Worm (Caenorhabditis elegans) whole organism, L2 larva: ENCODE results near the gene F35G12.7.

ENCODE experiments used
- alr-1 ChIP-seq: fragments of 150-350 bp; optimal IDR thresholded peaks from 2 replicates; lab custom pipeline; 2014; ENCODE audit warnings: missing biosample characterization, missing genetic modification characterization
- aly-2 ChIP-seq: fragments of 150-350 bp; optimal IDR thresholded peaks from 2 replicates; lab custom pipeline; 2014; ENCODE audit warnings: missing biosample characterization, missing genetic modification characterization
- ceh-16 ChIP-seq: fragments of 150-350 bp; optimal IDR thresholded peaks from 2 replicates; lab custom pipeline; 2014; ENCODE audit warnings: missing biosample characterization, missing genetic modification characterization
- fos-1 ChIP-seq: fragments of 150-350 bp; optimal IDR thresholded peaks from 2 replicates; lab custom pipeline; 2014; ENCODE audit warnings: missing biosample characterization, missing genetic modification characterization
- lin-11 ChIP-seq: fragments of 150-350 bp; sonication (generic microtip); optimal IDR thresholded peaks from 2 replicates; lab custom pipeline; 2014; ENCODE audit warnings: missing biosample characterization, missing genetic modification characterization, inconsistent platforms, mixed read lengths
- mdl-1 ChIP-seq, 2 experiments: fragments of 150-350 bp in 1 of 2; sonication (generic microtip) in 1 of 2; optimal IDR thresholded peaks; 2 replicates each; lab custom pipeline; 2017; ENCODE audit warnings: missing biosample characterization in 2 of 2, missing genetic modification characterization in 2 of 2
- nhr-11 ChIP-seq: fragments of 150-350 bp; optimal IDR thresholded peaks from 2 replicates; lab custom pipeline; 2014; ENCODE audit warnings: missing biosample characterization, missing genetic modification characterization
- unc-39 ChIP-seq: fragments of 150-350 bp; optimal IDR thresholded peaks from 2 replicates; lab custom pipeline; 2014; ENCODE audit warnings: missing biosample characterization, missing genetic modification characterization
- unc-62 ChIP-seq: fragments of 150-350 bp; optimal IDR thresholded peaks from 2 replicates; lab custom pipeline; 2014; ENCODE audit warnings: missing biosample characterization, missing genetic modification reagents, missing genetic modification characterization

ce11 chrIII:4552872-4553271, 34.3 kb downstream of the F35G12.7 start:
- TF ChIP-seq unc-39 (tag; lab: Kevin White, UChicago) = no peak
- no peak for TF ChIP-seq aly-2
- TF ChIP-seq mdl-1 (tag; optimal IDR thresholded peaks at IDR 0.05; lab: Kevin White, UChicago) = no peak
- no peak for TF ChIP-seq lin-11 (tag; lab: Kevin White, UChicago)
- peak; percentile 21 for TF ChIP-seq fos-1 (tag; lab: Kevin White, UChicago)
- TF ChIP-seq nhr-11 (tag; lab: Kevin White, UChicago) = no peak
- no peak for TF ChIP-seq ceh-16 (tag; lab: Kevin White, UChicago)
- TF ChIP-seq unc-62 (GFP tag; lab: Kevin White, UChicago) = no peak
- TF ChIP-seq alr-1 (tag; lab: Kevin White, UChicago) = no peak
